Fruit fly (Drosophila melanogaster): ENCODE measurements around the gene CG2898.

The CG2898 gene

DNA sequence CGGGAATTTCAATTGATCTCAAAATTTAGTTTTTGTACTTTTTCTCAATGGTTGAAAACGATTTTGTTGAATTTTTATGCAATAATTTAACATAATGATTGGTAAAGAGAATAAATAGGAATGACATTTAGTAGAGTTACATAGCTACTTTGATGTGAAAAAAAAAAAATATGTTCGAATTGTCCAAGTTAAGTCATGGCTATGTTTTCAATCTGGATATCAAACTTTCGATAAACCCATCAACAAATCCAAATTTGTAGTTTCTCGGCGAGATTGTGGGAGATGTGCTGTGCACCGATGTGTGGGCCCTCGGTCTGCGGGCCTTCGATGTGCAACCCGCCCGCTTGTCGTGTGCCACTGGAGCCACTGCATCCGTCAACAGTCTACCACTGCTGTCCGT, at the start of gene CG2898, which contains the start of gene CG32686:
CG2898 (plus strand) TSS at position 159 of the 400 bp plus-strand sequence.
CG32686 (minus strand) TSS at position 101 of the 400 bp plus-strand sequence.
- TF ChIP-seq Dll (optimal IDR thresholded peaks at IDR 0.05) (no peak), EcR (GFP tag; optimal IDR thresholded peaks at IDR 0.05) (no peak)

DNA sequence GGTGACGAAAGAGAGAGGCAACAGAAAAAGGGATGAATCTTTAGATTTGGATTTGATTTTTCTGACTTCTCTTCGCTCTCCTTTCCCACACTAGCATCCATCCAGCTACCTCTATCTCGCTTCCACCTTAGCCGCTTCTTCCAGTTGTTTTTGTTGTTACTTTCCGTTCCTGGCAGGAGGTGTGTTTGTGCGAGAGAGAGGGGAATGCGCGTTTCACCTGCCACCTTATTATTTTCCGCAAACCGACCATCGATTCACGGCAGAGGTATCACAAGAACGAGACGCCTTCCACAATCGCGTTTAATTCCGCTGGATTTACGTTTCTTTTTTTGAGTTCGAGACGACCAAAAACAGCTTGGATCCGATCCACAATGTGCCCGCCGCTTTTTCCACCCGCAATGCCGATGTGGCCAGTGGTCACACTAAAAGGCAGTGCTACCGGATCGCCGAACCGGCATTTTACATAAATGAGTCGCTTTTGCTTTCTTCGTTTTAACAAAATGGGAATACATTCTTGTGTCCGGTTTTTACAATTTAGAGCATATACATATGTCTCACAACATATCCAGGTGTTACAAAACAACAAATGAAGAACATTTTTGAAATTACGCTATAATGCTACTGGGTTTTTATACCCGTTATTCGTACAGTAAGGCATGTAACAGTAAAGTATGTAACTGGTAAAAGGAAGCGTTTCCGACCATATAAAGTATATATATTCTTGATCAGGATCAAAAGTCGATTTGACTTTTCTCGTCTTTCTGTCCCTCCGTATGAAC, 49.4 kb upstream of the CG2898 start, which contains the start of gene alpha-Man-Ia:
alpha-Man-Ia (minus strand) TSS at position 392 of the 779 bp plus-strand sequence.
- TF ChIP-seq EcR (GFP tag; optimal IDR thresholded peaks at IDR 0.05) (no peak), usp (GFP tag; optimal IDR thresholded peaks at IDR 0.05) (no peak), pan (optimal IDR thresholded peaks at IDR 0.05) (no peak), Dll (optimal IDR thresholded peaks at IDR 0.05) (no peak), psq (optimal IDR thresholded peaks at IDR 0.05) (no peak), CG8478 (optimal IDR thresholded peaks at IDR 0.05) (no peak)

DNA sequence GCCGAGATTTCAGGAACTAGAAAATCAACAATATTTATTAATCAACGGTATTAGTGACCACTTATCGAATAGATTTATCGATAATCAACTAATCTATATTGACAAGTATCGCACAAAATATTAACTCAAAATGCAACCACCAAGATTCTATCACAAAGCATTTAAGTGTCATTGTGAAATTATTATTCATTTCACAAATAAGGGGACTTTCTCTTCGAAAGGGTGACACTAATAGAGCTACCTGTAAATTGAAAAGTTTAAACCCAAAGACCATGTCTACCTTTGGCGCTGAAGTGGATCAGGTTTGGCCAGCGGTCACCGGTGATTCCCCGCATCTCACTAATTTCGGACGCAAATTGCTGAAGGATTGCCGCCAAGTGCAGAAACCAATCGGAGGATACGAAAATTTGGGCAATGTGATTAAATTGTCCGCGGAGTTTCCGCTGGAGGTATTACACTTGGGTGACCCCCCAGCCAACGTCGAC, 48.8 kb upstream of the CG2898 start, which contains the start of gene CG2909:
CG2909 (plus strand) TSS at position 119 of the 485 bp plus-strand sequence.
- TF ChIP-seq EcR (GFP tag; optimal IDR thresholded peaks at IDR 0.05) (no peak), usp (GFP tag; optimal IDR thresholded peaks at IDR 0.05) (no peak), Dll (optimal IDR thresholded peaks at IDR 0.05) (no peak), pan (optimal IDR thresholded peaks at IDR 0.05) (no peak), psq (optimal IDR thresholded peaks at IDR 0.05) (no peak), CG8478 (optimal IDR thresholded peaks at IDR 0.05) (no peak)

- TF ChIP-seq EcR (GFP tag; optimal IDR thresholded peaks at IDR 0.05), result no peak
These were observed 45.4 kb upstream of the CG2898 start, which contains the start of gene Gip for dm6 chrX:10329659-10330289. Gip (minus strand) TSS chrX:10329872.

DNA sequence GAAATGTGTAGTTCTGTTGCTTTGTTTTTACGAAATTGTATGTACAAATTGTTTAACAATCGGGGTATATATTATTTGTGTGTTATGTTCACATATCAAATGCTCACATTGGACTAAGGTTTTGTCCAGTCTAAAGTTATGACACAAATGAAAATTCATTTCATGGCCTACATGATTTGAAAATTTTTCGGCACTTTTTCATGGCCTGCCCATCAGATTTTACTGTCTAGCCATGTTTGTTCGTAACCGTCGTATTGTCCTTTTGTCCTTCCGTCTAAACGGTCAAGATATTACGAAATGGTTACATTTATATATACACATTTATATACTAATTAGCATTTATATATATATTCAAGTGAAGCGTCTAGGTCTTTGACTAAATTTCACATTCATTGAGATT, 43.5 kb upstream of the CG2898 start, which contains the start of gene CG15306:
CG15306 (minus strand) TSS at position 101 of the 400 bp plus-strand sequence.
- no peak for TF ChIP-seq psq (optimal IDR thresholded peaks at IDR 0.05)
- no peak for TF ChIP-seq Dll (optimal IDR thresholded peaks at IDR 0.05)
- no peak for TF ChIP-seq CG8478 (optimal IDR thresholded peaks at IDR 0.05)
- TF ChIP-seq EcR (GFP tag; optimal IDR thresholded peaks at IDR 0.05), result no peak
- no peak for TF ChIP-seq usp (GFP tag; optimal IDR thresholded peaks at IDR 0.05)
- TF ChIP-seq pan (optimal IDR thresholded peaks at IDR 0.05), result no peak

dm6 chrX:10333352-10333751, 41.8 kb upstream of the CG2898 start, which contains the start of gene CG43740:
CG43740 (plus strand) TSS chrX:10333652.
- TF ChIP-seq CG8478 (optimal IDR thresholded peaks at IDR 0.05) (no peak), EcR (GFP tag; optimal IDR thresholded peaks at IDR 0.05) (no peak), pan (optimal IDR thresholded peaks at IDR 0.05) (no peak), Dll (optimal IDR thresholded peaks at IDR 0.05) (no peak), psq (optimal IDR thresholded peaks at IDR 0.05) (no peak), usp (GFP tag; optimal IDR thresholded peaks at IDR 0.05) (no peak)

dm6 chrX:10340492-10340891, 34.7 kb upstream of the CG2898 start:
- TF ChIP-seq pan (optimal IDR thresholded peaks at IDR 0.05) (no peak), psq (optimal IDR thresholded peaks at IDR 0.05) (no peak), CG8478 (optimal IDR thresholded peaks at IDR 0.05) (no peak), EcR (GFP tag; optimal IDR thresholded peaks at IDR 0.05) (no peak), Dll (optimal IDR thresholded peaks at IDR 0.05) (no peak), usp (GFP tag; optimal IDR thresholded peaks at IDR 0.05) (no peak)

DNA sequence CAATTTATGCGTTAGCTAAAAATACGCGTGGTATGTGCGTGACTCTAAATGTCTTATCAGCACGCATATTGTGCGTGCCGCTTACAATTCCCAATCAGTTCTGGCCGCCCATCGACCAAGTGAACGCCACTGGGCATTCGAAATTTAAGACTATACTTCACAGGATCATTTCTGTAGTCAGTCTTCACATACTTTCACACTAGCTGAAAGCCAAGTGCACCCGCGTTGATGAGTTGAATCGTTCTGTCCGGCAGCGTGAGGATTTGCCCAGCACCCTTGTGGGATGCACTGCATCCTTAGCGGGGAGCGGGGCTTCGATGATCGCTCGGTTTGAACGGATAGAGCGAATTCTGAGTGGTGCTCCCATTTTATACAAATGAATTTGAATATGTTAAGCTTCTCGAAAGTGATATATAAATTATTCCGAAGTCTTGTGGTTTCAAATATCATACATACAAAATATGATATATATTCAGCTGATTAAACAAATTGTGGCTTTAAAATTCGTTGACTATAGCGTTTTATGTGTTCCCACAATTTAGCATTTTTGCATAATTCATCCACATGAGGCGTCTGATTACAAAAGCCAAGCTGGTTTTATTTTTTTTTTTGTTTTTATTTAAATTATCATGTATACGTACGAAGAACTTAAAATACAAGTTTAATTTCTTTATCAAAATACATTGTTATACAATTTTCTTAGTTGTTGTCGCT, 27.0 kb upstream of the CG2898 start:
- TF ChIP-seq EcR (GFP tag; optimal IDR thresholded peaks at IDR 0.05), result no peak
- TF ChIP-seq CG8478 (optimal IDR thresholded peaks at IDR 0.05), result no peak
- TF ChIP-seq Dll (optimal IDR thresholded peaks at IDR 0.05), result no peak

DNA sequence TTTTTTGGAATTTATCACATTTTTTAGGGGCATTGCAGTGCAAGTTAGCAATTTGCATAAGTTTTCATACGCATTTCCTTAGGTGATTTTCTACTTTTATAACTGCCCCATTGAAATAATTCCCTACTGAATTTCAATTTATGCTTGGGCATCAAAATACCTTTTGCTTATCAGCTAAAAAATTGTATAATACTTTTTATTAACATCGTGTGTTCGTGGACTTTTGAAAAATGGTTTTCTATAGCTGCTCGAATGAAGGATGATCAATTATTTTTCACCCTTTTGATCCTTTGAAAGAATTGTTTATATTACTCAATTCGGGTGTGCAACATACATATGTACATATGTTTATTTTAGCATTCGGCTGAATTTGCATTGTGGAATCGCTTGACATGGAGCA, 13.0 kb upstream of the CG2898 start:
- no peak for TF ChIP-seq Dll (optimal IDR thresholded peaks at IDR 0.05)
- no peak for TF ChIP-seq psq (optimal IDR thresholded peaks at IDR 0.05)
- no peak for TF ChIP-seq usp (GFP tag; optimal IDR thresholded peaks at IDR 0.05)
- TF ChIP-seq pan (optimal IDR thresholded peaks at IDR 0.05), result no peak
- no peak for TF ChIP-seq CG8478 (optimal IDR thresholded peaks at IDR 0.05)
- TF ChIP-seq EcR (GFP tag; optimal IDR thresholded peaks at IDR 0.05), result no peak

DNA sequence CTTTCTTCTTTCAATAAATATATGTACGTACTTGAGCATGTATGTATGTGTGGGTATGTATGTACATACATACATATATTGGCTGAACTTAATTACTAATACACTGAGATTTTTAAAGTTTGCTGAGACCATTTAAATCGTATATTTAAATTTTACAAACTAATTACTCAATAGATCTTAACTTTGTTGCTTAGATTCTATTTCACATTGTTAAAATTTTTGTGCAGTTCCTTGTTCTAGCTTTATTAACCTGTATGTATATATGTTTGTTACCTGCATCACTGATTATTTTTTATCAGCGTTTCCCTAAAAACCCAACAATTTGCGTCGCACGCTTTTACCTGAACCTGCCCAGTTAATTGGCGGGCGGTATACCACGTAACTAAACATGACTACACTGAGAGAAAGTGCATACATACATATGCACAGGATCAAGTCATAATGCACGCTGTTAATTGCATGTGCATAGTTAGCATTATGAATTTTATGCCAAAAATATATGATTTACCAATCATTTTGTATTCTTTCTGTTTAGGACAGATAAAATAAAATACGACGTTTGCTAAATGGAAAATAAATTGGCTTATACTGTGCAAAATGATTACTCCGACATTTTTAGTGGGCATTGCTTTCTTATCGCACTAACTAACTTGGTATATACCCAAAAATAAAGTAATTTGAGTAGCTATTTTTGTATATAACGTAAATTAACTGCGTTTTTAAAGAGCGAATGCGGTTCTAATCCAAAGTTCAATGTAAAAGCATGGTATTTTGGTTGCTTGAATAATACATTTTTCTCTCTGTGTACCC, 12.4 kb upstream of the CG2898 start:
- no peak for TF ChIP-seq EcR (GFP tag; optimal IDR thresholded peaks at IDR 0.05)
- no peak for TF ChIP-seq pan (optimal IDR thresholded peaks at IDR 0.05)
- no peak for TF ChIP-seq usp (GFP tag; optimal IDR thresholded peaks at IDR 0.05)
- no peak for TF ChIP-seq Dll (optimal IDR thresholded peaks at IDR 0.05)

- TF ChIP-seq usp (GFP tag; optimal IDR thresholded peaks at IDR 0.05) (no peak), psq (optimal IDR thresholded peaks at IDR 0.05) (no peak), Dll (optimal IDR thresholded peaks at IDR 0.05) (no peak), CG8478 (optimal IDR thresholded peaks at IDR 0.05) (no peak), pan (optimal IDR thresholded peaks at IDR 0.05) (no peak), EcR (GFP tag; optimal IDR thresholded peaks at IDR 0.05) (no peak)
These were observed 10.5 kb upstream of the CG2898 start for dm6 chrX:10364556-10365227.
